Worm (Caenorhabditis elegans): ENCODE measurements around the gene F55A11.1.

ce11 chrV:11758635-11759034 lies 5.5 kb downstream of the F55A11.1 start, which contains the start of gene T04F3.3:
- TF ChIP-seq nfya-2 (GFP tag; IDR thresholded peaks at IDR 0.05) (no peak), ztf-26 (tag; optimal IDR thresholded peaks at IDR 0.05) (no peak), Y67H2A.10 (GFP tag; conservative IDR thresholded peaks at IDR 0.05) (no peak), dpl-1 (GFP tag; optimal IDR thresholded peaks at IDR 0.05) (no peak), ceh-79 (tag; optimal IDR thresholded peaks at IDR 0.05) (no peak), madf-10 (tag; optimal IDR thresholded peaks at IDR 0.05) (no peak), unc-62 (GFP tag; optimal IDR thresholded peaks at IDR 0.05) (no peak), ama-1 (optimal IDR thresholded peaks at IDR 0.05) (no peak), ama-1 (GFP tag; optimal IDR thresholded peaks at IDR 0.05) (no peak), madf-8 (GFP tag; conservative IDR thresholded peaks at IDR 0.05) (no peak), attf-6 (GFP tag; IDR thresholded peaks at IDR 0.05) (no peak)

Measured in whole organism, young adult.